Fruit fly (Drosophila melanogaster): ENCODE data around the gene Pgant6.

Pgant6 gene

DNA sequence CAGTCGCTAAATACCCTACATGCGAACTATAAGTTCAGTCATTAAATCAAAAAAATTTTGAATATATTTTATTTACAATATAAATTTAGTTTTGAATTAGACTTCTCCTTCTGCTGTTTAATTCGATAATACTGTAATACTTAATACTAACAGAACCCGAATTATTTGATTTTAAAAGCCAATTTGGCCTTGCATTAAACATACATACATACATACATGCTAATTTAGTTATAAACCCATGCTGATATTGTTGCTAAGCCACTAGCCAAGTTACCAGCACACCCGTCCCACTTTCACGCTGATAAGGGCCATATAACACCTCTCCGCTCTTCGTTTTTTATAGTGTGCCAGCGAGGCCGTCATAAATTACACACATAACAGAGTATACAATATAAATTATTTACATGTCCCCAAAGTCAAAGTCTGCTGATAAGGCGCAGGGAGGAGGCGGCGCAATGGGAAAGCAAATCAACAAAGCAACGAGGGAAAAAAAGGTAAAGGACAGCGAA is 17.1 kb downstream of the Pgant6 start (continued):
- TF ChIP-seq CG14965 (GFP tag; optimal IDR thresholded peaks at IDR 0.05; ENCODE audit: borderline replicate concordance) = no peak
- peak; percentile 76 for TF ChIP-seq Med (GFP tag)
- TF ChIP-seq CG2116 (GFP tag; optimal IDR thresholded peaks at IDR 0.05) = peak; percentile 6
- TF ChIP-seq pan (optimal IDR thresholded peaks at IDR 0.05) = no peak
- peak in 1 of 2 experiments; percentile 11 for TF ChIP-seq pan (GFP tag; optimal IDR thresholded peaks at IDR 0.05 in 1 of 2, IDR thresholded peaks at IDR 0.05 in 1 of 2)
- peak; percentile 83 for TF ChIP-seq CG10274 (GFP tag; optimal IDR thresholded peaks at IDR 0.05)
- no peak for TF ChIP-seq fru (optimal IDR thresholded peaks at IDR 0.05)
- peak; percentile 22; the same call in 1 of the 2 replicates for TF ChIP-seq slbo (GFP tag; IDR thresholded peaks at IDR 0.05)
- TF ChIP-seq CG32767 (GFP tag; IDR thresholded peaks at IDR 0.05) = no peak
- TF ChIP-seq CG11695 (GFP tag; IDR thresholded peaks at IDR 0.05) = peak; percentile 33; the same call in 1 of the 3 replicates
- TF ChIP-seq CG14710 (tag; optimal IDR thresholded peaks at IDR 0.05) = peak; percentile 11
- peak; percentile 72 for TF ChIP-seq Kr (GFP tag; optimal IDR thresholded peaks at IDR 0.05)
- no peak for TF ChIP-seq HLH54F (GFP tag; optimal IDR thresholded peaks at IDR 0.05)
- peak; percentile 61 for TF ChIP-seq CoRest (tag; optimal IDR thresholded peaks at IDR 0.05)
- TF ChIP-seq ci (GFP tag; IDR thresholded peaks at IDR 0.05) = peak; percentile 77
- peak; percentile 53 for TF ChIP-seq CG10147 (GFP tag; optimal IDR thresholded peaks at IDR 0.05)
- TF ChIP-seq CTCF (GFP tag; optimal IDR thresholded peaks at IDR 0.05) = peak; percentile 32
- TF ChIP-seq HLH4C (GFP tag; IDR thresholded peaks at IDR 0.05; ENCODE audit: partially characterized antibody) = no peak
- TF ChIP-seq CG31365 (tag; optimal IDR thresholded peaks at IDR 0.05) = peak; percentile 41
- TF ChIP-seq sima (GFP tag; optimal IDR thresholded peaks at IDR 0.05) = no peak
- TF ChIP-seq tio (GFP tag; optimal IDR thresholded peaks at IDR 0.05) = no peak
- TF ChIP-seq CG5180 (GFP tag; optimal IDR thresholded peaks at IDR 0.05) = peak; percentile 27
- no peak for TF ChIP-seq CG15479 (GFP tag; optimal IDR thresholded peaks at IDR 0.05)
- TF ChIP-seq Side (GFP tag; optimal IDR thresholded peaks at IDR 0.05) = peak; percentile 7
- TF ChIP-seq CG15601 (tag; optimal IDR thresholded peaks at IDR 0.05) = peak; percentile 46
- no peak for TF ChIP-seq CG7963 (GFP tag; IDR thresholded peaks at IDR 0.05; ENCODE audit: partially characterized antibody)
- TF ChIP-seq Dad (GFP tag; optimal IDR thresholded peaks at IDR 0.05) = no peak
- no peak for TF ChIP-seq Bgb (GFP tag; IDR thresholded peaks at IDR 0.05; ENCODE audit: partially characterized antibody)
- no peak for TF ChIP-seq Lim3 (GFP tag; IDR thresholded peaks at IDR 0.05)
- peak; percentile 61 for TF ChIP-seq GATAe (GFP tag; conservative IDR thresholded peaks at IDR 0.05)
- peak; percentile 75 for TF ChIP-seq CG17568 (GFP tag; optimal IDR thresholded peaks at IDR 0.05)
- peak; percentile 51 for TF ChIP-seq CG33557 (GFP tag; optimal IDR thresholded peaks at IDR 0.05)
- TF ChIP-seq Trl (optimal IDR thresholded peaks at IDR 0.05) = no peak
- no peak for TF ChIP-seq Trl (GFP tag; optimal IDR thresholded peaks at IDR 0.05)
- peak in 1 of 2 experiments; percentile 68 for TF ChIP-seq tll (GFP tag; optimal IDR thresholded peaks at IDR 0.05)
- peak; percentile 68 for TF ChIP-seq sd (tag; optimal IDR thresholded peaks at IDR 0.05)
- TF ChIP-seq CG31224 (GFP tag; IDR thresholded peaks at IDR 0.05) = no peak
- no peak for TF ChIP-seq pb (GFP tag; optimal IDR thresholded peaks at IDR 0.05)
- TF ChIP-seq hth (optimal IDR thresholded peaks at IDR 0.05) = no peak
- TF ChIP-seq seq (GFP tag; IDR thresholded peaks at IDR 0.05) = 0 out of 2 replicates have a peak, but pooled peaks have one; percentile 13
- peak; percentile 3 for TF ChIP-seq fd3F (GFP tag; optimal IDR thresholded peaks at IDR 0.05)
- peak; percentile 25 for TF ChIP-seq Jarid2 (GFP tag; optimal IDR thresholded peaks at IDR 0.05)
- TF ChIP-seq corto (GFP tag; optimal IDR thresholded peaks at IDR 0.05) = peak; percentile 4
- peak; percentile 62 for TF ChIP-seq CG12769 (tag; optimal IDR thresholded peaks at IDR 0.05)
- TF ChIP-seq cato (GFP tag; optimal IDR thresholded peaks at IDR 0.05; ENCODE audit: borderline replicate concordance) = no peak
- peak; percentile 97 for TF ChIP-seq D19A (tag; optimal IDR thresholded peaks at IDR 0.05)
- TF ChIP-seq CG1233 (GFP tag; optimal IDR thresholded peaks at IDR 0.05) = peak; percentile 56
- TF ChIP-seq CG15073 (GFP tag; optimal IDR thresholded peaks at IDR 0.05) = no peak
- TF ChIP-seq CG11093 (GFP tag; IDR thresholded peaks at IDR 0.05) = no peak
- peak; percentile 86 for TF ChIP-seq CG17912 (GFP tag; optimal IDR thresholded peaks at IDR 0.05)
- no peak for TF ChIP-seq CG10565 (GFP tag; optimal IDR thresholded peaks at IDR 0.05)

Data from whole organism, embryonic.